Fruit fly (Drosophila melanogaster): ENCODE measurements around the gene CG14013.

dm6 chr2L:5536658-5537057 lies 17.0 kb downstream of the CG14013 start, which contains the start of gene tomb:
- TF ChIP-seq CG8478 (optimal IDR thresholded peaks at IDR 0.05) = no peak
- TF ChIP-seq CTCF (optimal IDR thresholded peaks at IDR 0.05) = no peak

All from S2 (cell line).